Fruit fly (Drosophila melanogaster): ENCODE data around the gene bnb.
A peak's percentile ranks its signal among the peaks of the same experiment; 100 is the strongest.

bnb gene

DNA sequence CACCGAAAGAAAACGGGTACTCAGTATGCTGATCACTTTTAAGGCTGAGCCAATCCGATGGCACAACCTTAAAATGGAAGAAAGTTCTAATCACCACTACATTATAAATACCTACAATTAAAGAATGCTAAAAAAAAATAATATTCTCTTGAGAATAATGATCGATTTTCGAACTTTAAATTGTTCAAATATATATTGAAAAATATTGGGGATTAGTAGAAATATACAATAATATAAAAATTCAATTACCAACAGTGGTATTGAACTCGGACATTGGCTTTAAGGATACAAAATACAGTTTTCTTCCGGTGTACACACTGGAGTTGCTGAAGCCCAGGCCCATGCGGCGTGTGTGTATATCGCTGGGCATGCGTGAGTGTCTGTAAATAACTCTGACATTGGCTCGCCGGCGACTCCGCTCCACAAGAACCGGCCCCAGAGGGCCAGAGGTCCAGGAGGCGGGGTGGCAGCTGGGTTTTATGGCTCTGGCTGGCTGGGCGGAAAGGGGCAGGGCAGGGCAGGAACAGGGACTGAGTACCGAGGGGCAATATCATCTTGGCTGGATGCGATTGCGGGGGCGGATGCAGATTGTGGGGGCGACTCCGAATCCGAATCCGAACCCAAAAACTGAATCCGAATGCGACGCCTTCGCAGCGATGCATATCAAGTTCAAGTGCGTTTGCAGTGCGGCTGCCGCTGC lies 21.5 kb downstream of the bnb start (continued):
- peak; percentile 5 for TF ChIP-seq CG8281 (tag; optimal IDR thresholded peaks at IDR 0.05)
- no peak for TF ChIP-seq grn (GFP tag; optimal IDR thresholded peaks at IDR 0.05)
- TF ChIP-seq D19B (GFP tag; optimal IDR thresholded peaks at IDR 0.05) = no peak
- peak in 1 of 3 experiments; percentile 93 for TF ChIP-seq lola (GFP tag; optimal IDR thresholded peaks at IDR 0.05)
- peak; percentile 76 for TF ChIP-seq dmrt99B (tag; optimal IDR thresholded peaks at IDR 0.05)
- no peak for TF ChIP-seq CG33213 (GFP tag; optimal IDR thresholded peaks at IDR 0.05)
- no peak for TF ChIP-seq CG4854 (GFP tag; optimal IDR thresholded peaks at IDR 0.05)
- no peak for TF ChIP-seq fd64A (GFP tag; optimal IDR thresholded peaks at IDR 0.05)
- TF ChIP-seq CG2889 (GFP tag; IDR thresholded peaks at IDR 0.05) = no peak
- peak; percentile 71 for TF ChIP-seq Oli (tag; optimal IDR thresholded peaks at IDR 0.05)
- no peak for TF ChIP-seq Hand (GFP tag; optimal IDR thresholded peaks at IDR 0.05)
- no peak for TF ChIP-seq CG14050 (GFP tag; IDR thresholded peaks at IDR 0.05)
- TF ChIP-seq ranshi (GFP tag; IDR thresholded peaks at IDR 0.05) = no peak
- TF ChIP-seq CG9727 (GFP tag; optimal IDR thresholded peaks at IDR 0.05) = peak; percentile 76
- TF ChIP-seq Xrp1 (GFP tag; IDR thresholded peaks at IDR 0.05) = peak; percentile 71
- TF ChIP-seq H15 (GFP tag; IDR thresholded peaks at IDR 0.05) = no peak
- TF ChIP-seq TFAM (GFP tag; optimal IDR thresholded peaks at IDR 0.05) = no peak
- peak; percentile 9 for TF ChIP-seq CG7271 (tag; optimal IDR thresholded peaks at IDR 0.05)
- peak; percentile 13 for TF ChIP-seq CG18476 (GFP tag; optimal IDR thresholded peaks at IDR 0.05)
- TF ChIP-seq ara (GFP tag; IDR thresholded peaks at IDR 0.05) = peak; percentile 45; the same call in 1 of the 2 replicates
- TF ChIP-seq wor (GFP tag; IDR thresholded peaks at IDR 0.05) = peak; percentile 51
- TF ChIP-seq CG15073 (GFP tag; optimal IDR thresholded peaks at IDR 0.05) = no peak
- TF ChIP-seq CG12391 (tag; optimal IDR thresholded peaks at IDR 0.05) = peak; percentile 81
- peak; percentile 64 for TF ChIP-seq PHDP (tag; optimal IDR thresholded peaks at IDR 0.05)
- peak; percentile 3 to 62 for TF ChIP-seq dpn (GFP tag; optimal IDR thresholded peaks at IDR 0.05)
- peak; percentile 34 for TF ChIP-seq CG30020 (tag; optimal IDR thresholded peaks at IDR 0.05)
- peak; percentile 33 for TF ChIP-seq CG12942 (GFP tag; optimal IDR thresholded peaks at IDR 0.05)
- TF ChIP-seq Drgx (GFP tag; IDR thresholded peaks at IDR 0.05) = peak; percentile 64
- peak; percentile 73 for TF ChIP-seq CG8924 (tag; optimal IDR thresholded peaks at IDR 0.05)
- TF ChIP-seq CG8765 (GFP tag; IDR thresholded peaks at IDR 0.05) = no peak
- no peak for TF ChIP-seq CG10321 (GFP tag; IDR thresholded peaks at IDR 0.05)
- TF ChIP-seq ERR (GFP tag; optimal IDR thresholded peaks at IDR 0.05) = no peak
- TF ChIP-seq Abd-B (GFP tag; optimal IDR thresholded peaks at IDR 0.05) = peak; percentile 54
- no peak for TF ChIP-seq kah (GFP tag; optimal IDR thresholded peaks at IDR 0.05)
- peak; percentile 74 for TF ChIP-seq Sox102F (GFP tag; optimal IDR thresholded peaks at IDR 0.05)
- TF ChIP-seq HLH54F (GFP tag; optimal IDR thresholded peaks at IDR 0.05) = no peak
- no peak for TF ChIP-seq pan (optimal IDR thresholded peaks at IDR 0.05)
- TF ChIP-seq pan (GFP tag; optimal IDR thresholded peaks at IDR 0.05 in 1 of 2, IDR thresholded peaks at IDR 0.05 in 1 of 2) = no peak
- TF ChIP-seq corto (GFP tag; optimal IDR thresholded peaks at IDR 0.05) = peak; percentile 53
- TF ChIP-seq zfh1 (GFP tag; IDR thresholded peaks at IDR 0.05) = peak; percentile 38; the same call in 2 of the 3 replicates
- no peak for TF ChIP-seq dati (GFP tag; IDR thresholded peaks at IDR 0.05)
- peak; percentile 37 for TF ChIP-seq salm (tag; optimal IDR thresholded peaks at IDR 0.05)
- TF ChIP-seq CG4617 (GFP tag; optimal IDR thresholded peaks at IDR 0.05; ENCODE audit: borderline replicate concordance) = no peak
- no peak for TF ChIP-seq CG12236 (GFP tag; optimal IDR thresholded peaks at IDR 0.05)
- TF ChIP-seq Mes4 (GFP tag; optimal IDR thresholded peaks at IDR 0.05) = no peak
- TF ChIP-seq bab2 (GFP tag; optimal IDR thresholded peaks at IDR 0.05) = peak; percentile 0
- peak; percentile 89 for TF ChIP-seq dmrt11E (tag; optimal IDR thresholded peaks at IDR 0.05)
- no peak for TF ChIP-seq vnd (GFP tag; IDR thresholded peaks at IDR 0.05; ENCODE audit: partially characterized antibody)
- TF ChIP-seq disco-r (GFP tag; optimal IDR thresholded peaks at IDR 0.05) = no peak
- peak; percentile 49 for TF ChIP-seq esg (GFP tag; conservative IDR thresholded peaks at IDR 0.05)
